Worm (Caenorhabditis elegans): ENCODE results near the gene Y37E11AM.2.

DNA sequence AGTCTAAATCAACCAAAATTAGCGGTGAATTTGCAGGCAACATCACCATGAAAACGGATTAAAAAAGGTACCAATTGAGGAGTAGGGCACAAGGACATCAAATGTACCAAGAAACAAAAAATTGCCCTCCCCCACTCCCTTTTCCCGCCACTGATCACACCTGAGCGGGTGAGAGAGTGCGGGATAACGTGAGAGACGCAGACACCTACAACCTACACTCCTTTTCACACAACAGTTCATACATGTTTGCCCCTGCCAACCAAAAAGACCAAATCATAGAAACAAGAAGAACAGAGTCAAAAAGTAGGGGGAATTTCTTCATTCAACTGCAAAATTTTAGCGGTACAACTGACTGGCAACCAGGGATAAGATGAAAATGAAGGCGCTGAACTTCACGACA lies 27.0 kb upstream of the Y37E11AM.2 start:
- TF ChIP-seq hrde-1 (tag; optimal IDR thresholded peaks at IDR 0.05; ENCODE audit: borderline replicate concordance) (no peak), F37B4.10 (GFP tag; IDR thresholded peaks at IDR 0.05) (no peak), C06A6.2 (GFP tag; conservative IDR thresholded peaks at IDR 0.05) (no peak), ama-1 (optimal IDR thresholded peaks at IDR 0.05) (no peak), ama-1 (GFP tag; optimal IDR thresholded peaks at IDR 0.05) (no peak), sea-2 (GFP tag; IDR thresholded peaks at IDR 0.05) (no peak), madf-10 (tag; optimal IDR thresholded peaks at IDR 0.05) (no peak), snpc-4 (GFP tag; optimal IDR thresholded peaks at IDR 0.05) (no peak), snpc-4 (tag; optimal IDR thresholded peaks at IDR 0.05) (no peak), lin-40 (tag; optimal IDR thresholded peaks at IDR 0.05) (no peak), nhr-179 (tag; optimal IDR thresholded peaks at IDR 0.05) (no peak), nfyb-1 (GFP tag; IDR thresholded peaks at IDR 0.05) (no peak), F55B11.4 (tag; optimal IDR thresholded peaks at IDR 0.05; ENCODE audit: borderline replicate concordance, insufficient read depth) (no peak), ztf-26 (tag; optimal IDR thresholded peaks at IDR 0.05) (no peak)

Data from whole organism, young adult.